Worm (Caenorhabditis elegans) whole organism, young adult: ENCODE data around the gene ttr-31.

Source experiments
- B0261.1 ChIP-seq: sonication (generic microtip); optimal IDR thresholded peaks from 2 replicates; lab custom pipeline; 2016; ENCODE audit warnings: mild to moderate bottlenecking, missing genetic modification characterization, moderate library complexity, missing compliant biosample characterization
- D2030.7 ChIP-seq: fragments of 200-800 bp; sonication (Bioruptor generic); IDR thresholded peaks from 2 replicates; pipeline ENCODE4 v1.3.6; 2022; ENCODE audit warnings: missing genetic modification reagents, missing genetic modification characterization, missing compliant biosample characterization
- F10E7.11 ChIP-seq: sonication (generic microtip); optimal IDR thresholded peaks from 2 replicates; lab custom pipeline; 2017; ENCODE audit warnings: mild to moderate bottlenecking, missing genetic modification characterization, moderate library complexity, missing compliant biosample characterization
- F23B12.7 ChIP-seq: sonication (generic microtip); optimal IDR thresholded peaks from 2 replicates; lab custom pipeline; 2017; ENCODE audit warnings: missing genetic modification characterization, mild to moderate bottlenecking, missing compliant biosample characterization, antibody characterized with exemption, moderate library complexity; ENCODE audit not compliant: insufficient read depth
- F37B4.10 ChIP-seq: fragments of 200-800 bp; sonication (Bioruptor generic); IDR thresholded peaks from 2 replicates; pipeline ENCODE4 v1.3.6; 2022; ENCODE audit warnings: missing genetic modification characterization, missing compliant biosample characterization
- F55B11.4 ChIP-seq: sonication (generic microtip); optimal IDR thresholded peaks from 2 replicates; lab custom pipeline; 2016; ENCODE audit warnings: missing compliant biosample characterization, missing genetic modification characterization, borderline replicate concordance; ENCODE audit not compliant: insufficient read depth
- F57A8.1 ChIP-seq: fragments of 200-800 bp; sonication (Bioruptor generic); optimal IDR thresholded peaks from 2 replicates; lab custom pipeline; 2018; ENCODE audit warnings: mild to moderate bottlenecking, missing genetic modification characterization, moderate library complexity, missing compliant biosample characterization
- K12H6.12 ChIP-seq: fragments of 200-800 bp; sonication (Bioruptor generic); optimal IDR thresholded peaks from 2 replicates; lab custom pipeline; 2018; ENCODE audit warnings: mild to moderate bottlenecking, missing genetic modification characterization, missing compliant biosample characterization
- Y53G8AR.9 ChIP-seq: fragments of 200-800 bp; sonication (Bioruptor generic); conservative IDR thresholded peaks from 2 replicates; pipeline ENCODE4 v1.3.6; 2022; ENCODE audit warnings: missing genetic modification reagents, missing genetic modification characterization, missing compliant biosample characterization
- Y95B8A.8 ChIP-seq: fragments of 200-800 bp; sonication (Bioruptor generic); IDR thresholded peaks from 2 replicates; pipeline ENCODE4 v1.3.6; 2022; ENCODE audit warnings: missing genetic modification reagents, missing genetic modification characterization, missing compliant biosample characterization
- ama-1 ChIP-seq, 3 experiments: fragments of 150-350 bp in 1 of 3; sonication (generic microtip) in 2 of 3; optimal IDR thresholded peaks; 2 replicates each; lab custom pipeline; 2014 to 2018; ENCODE audit warnings: missing biosample characterization in 2 of 3, missing genetic modification characterization in 2 of 3, missing genetic modification reagents in 2 of 3
- atf-7 ChIP-seq: sonication (generic microtip); optimal IDR thresholded peaks from 2 replicates; lab custom pipeline; 2017; ENCODE audit warnings: mild to moderate bottlenecking, missing genetic modification characterization, missing compliant biosample characterization
- cebp-1 ChIP-seq, 2 experiments: fragments of 200-800 bp in 1 of 2; sonication (Bioruptor generic) in 1 of 2; sonication (generic microtip) in 1 of 2; IDR thresholded peaks in 1 of 2; optimal IDR thresholded peaks in 1 of 2; 2 replicates each; pipeline versions ENCODE4 v1.3.6 to Lab custom; 2017 to 2022; ENCODE audit warnings: missing compliant biosample characterization in 2 of 2, missing genetic modification characterization in 2 of 2, mild to moderate bottlenecking in 1 of 2, missing genetic modification reagents in 1 of 2, moderate library complexity in 1 of 2
- ceh-91 ChIP-seq: fragments of 200-800 bp; sonication (Bioruptor generic); IDR thresholded peaks from 2 replicates; pipeline ENCODE4 v1.3.6; 2022; ENCODE audit warnings: missing genetic modification reagents, missing genetic modification characterization, missing compliant biosample characterization
- chd-7 ChIP-seq: sonication (generic microtip); optimal IDR thresholded peaks from 2 replicates; lab custom pipeline; 2016; ENCODE audit warnings: mild to moderate bottlenecking, missing genetic modification characterization, moderate library complexity, missing compliant biosample characterization
- dox-1 ChIP-seq: fragments of 200-800 bp; sonication (Bioruptor generic); IDR thresholded peaks from 2 replicates; pipeline ENCODE4 v1.3.6; 2022; ENCODE audit warnings: missing genetic modification reagents, missing genetic modification characterization, missing compliant biosample characterization
- dpl-1 ChIP-seq: fragments of 150-350 bp; optimal IDR thresholded peaks from 2 replicates; lab custom pipeline; 2014; ENCODE audit warnings: missing biosample characterization, missing genetic modification reagents, missing genetic modification characterization
- egrh-3 ChIP-seq: fragments of 200-800 bp; sonication (Bioruptor generic); IDR thresholded peaks from 2 replicates; pipeline ENCODE4 v1.3.6; 2022; ENCODE audit warnings: missing genetic modification reagents, missing genetic modification characterization, missing compliant biosample characterization
- ets-4 ChIP-seq: fragments of 200-800 bp; sonication (Bioruptor generic); optimal IDR thresholded peaks from 2 replicates; lab custom pipeline; 2018; ENCODE audit warnings: mild to moderate bottlenecking, missing genetic modification characterization, missing compliant biosample characterization
- hlh-12 ChIP-seq: sonication (generic microtip); optimal IDR thresholded peaks from 2 replicates; lab custom pipeline; 2016; ENCODE audit warnings: missing genetic modification characterization, missing compliant biosample characterization
- hmg-1.2 ChIP-seq: fragments of 200-800 bp; sonication (Bioruptor generic); IDR thresholded peaks from 2 replicates; pipeline ENCODE4 v1.3.6; 2022; ENCODE audit warnings: missing genetic modification reagents, missing genetic modification characterization, missing compliant biosample characterization
- hrde-1 ChIP-seq: sonication (generic microtip); optimal IDR thresholded peaks from 2 replicates; lab custom pipeline; 2016; ENCODE audit warnings: missing genetic modification characterization, mild to moderate bottlenecking, missing compliant biosample characterization, moderate library complexity, missing genotype, missing genetic modification reagents, borderline replicate concordance
- lag-1 ChIP-seq: fragments of 200-800 bp; sonication (Bioruptor generic); IDR thresholded peaks from 2 replicates; pipeline ENCODE4 v1.3.6; 2022; ENCODE audit warnings: missing genetic modification reagents, missing genetic modification characterization, missing compliant biosample characterization
- lsl-1 ChIP-seq: fragments of 200-800 bp; sonication (Bioruptor generic); optimal IDR thresholded peaks from 2 replicates; lab custom pipeline; 2018; ENCODE audit warnings: mild to moderate bottlenecking, missing genetic modification characterization, moderate library complexity, missing compliant biosample characterization
- nhr-80 ChIP-seq: sonication (generic microtip); optimal IDR thresholded peaks from 2 replicates; lab custom pipeline; 2016; ENCODE audit warnings: missing genetic modification characterization, missing compliant biosample characterization
- nhr-90 ChIP-seq: sonication (generic microtip); optimal IDR thresholded peaks from 2 replicates; lab custom pipeline; 2016; ENCODE audit warnings: missing genotype, mild to moderate bottlenecking, missing genetic modification characterization, missing compliant biosample characterization
- rec-8 ChIP-seq, 2 experiments: sonication (generic microtip); optimal IDR thresholded peaks; 2 replicates each; lab custom pipeline; 2016; ENCODE audit warnings: mild to moderate bottlenecking in 2 of 2, missing genetic modification characterization in 2 of 2, missing genetic modification reagents in 2 of 2, missing genotype in 2 of 2, missing biosample characterization in 1 of 2, missing compliant biosample characterization in 1 of 2, moderate library complexity in 1 of 2
- xnd-1 ChIP-seq: sonication (generic microtip); optimal IDR thresholded peaks from 2 replicates; lab custom pipeline; 2016; ENCODE audit warnings: missing genotype, missing genetic modification reagents, missing genetic modification characterization, missing compliant biosample characterization
- zfh-2 ChIP-seq: fragments of 200-800 bp; sonication (Bioruptor generic); conservative IDR thresholded peaks from 2 replicates; pipeline ENCODE4 v1.3.6; 2022; ENCODE audit warnings: missing genetic modification reagents, missing genetic modification characterization, missing compliant biosample characterization
- ztf-25 ChIP-seq: fragments of 200-800 bp; sonication (Bioruptor generic); IDR thresholded peaks from 2 replicates; pipeline ENCODE4 v1.3.6; 2022; ENCODE audit warnings: missing genetic modification reagents, missing genetic modification characterization, missing compliant biosample characterization
- ztf-26 ChIP-seq: sonication (generic microtip); optimal IDR thresholded peaks from 2 replicates; lab custom pipeline; 2017; ENCODE audit warnings: missing genetic modification characterization, missing compliant biosample characterization
- ztf-3 ChIP-seq: fragments of 200-800 bp; sonication (Bioruptor generic); optimal IDR thresholded peaks from 2 replicates; lab custom pipeline; 2018; ENCODE audit warnings: mild to moderate bottlenecking, missing genetic modification characterization, missing compliant biosample characterization

ttr-31 gene

DNA sequence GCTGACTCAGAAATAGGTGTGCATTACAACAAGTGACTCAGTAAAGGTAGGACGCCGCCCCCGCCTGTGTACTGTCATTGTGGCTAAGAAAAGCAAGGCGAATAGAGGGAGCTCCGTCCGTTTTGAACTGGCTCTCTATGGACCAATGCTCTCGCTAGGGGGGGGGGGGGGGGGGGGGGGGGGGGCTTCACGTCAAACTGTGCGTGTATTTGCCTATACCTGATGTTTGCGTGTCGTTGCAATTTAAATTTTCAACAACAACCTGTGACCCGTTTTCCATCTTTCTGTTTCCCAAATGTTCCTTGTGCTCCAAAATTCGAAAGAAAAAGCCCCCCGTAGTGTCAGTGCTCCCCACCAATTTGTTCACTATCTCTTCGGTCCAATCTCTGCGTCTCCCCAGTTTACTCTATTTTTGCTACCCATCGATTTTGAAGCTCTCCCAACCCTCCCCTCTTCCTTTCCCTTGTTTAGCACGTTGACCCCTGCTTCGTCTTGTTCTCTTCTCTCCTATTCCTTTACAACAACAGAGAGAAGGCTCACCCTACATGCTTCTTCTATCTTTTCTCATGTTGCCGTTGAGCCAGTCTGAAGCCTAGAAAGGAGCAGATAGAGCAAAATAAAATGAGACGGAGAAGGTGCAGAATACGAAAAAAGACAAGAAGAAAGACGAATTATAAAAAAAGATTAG is 25.7 kb upstream of the ttr-31 start (continued):
- TF ChIP-seq ceh-91 (GFP tag; lab: Robert Waterston, UW) (no peak), lag-1 (GFP tag; lab: Robert Waterston, UW) (no peak), dox-1 (GFP tag; lab: Robert Waterston, UW) (0 out of 2 replicates have a peak, but pooled peaks have one; percentile 28), ztf-3 (GFP tag; lab: Kevin White, UChicago) (no peak), egrh-3 (GFP tag; lab: Robert Waterston, UW) (peak; percentile 27; the same call in 1 of the 2 replicates), ama-1 (optimal IDR thresholded peaks at IDR 0.05; lab: Kevin White, UChicago) (no peak), ama-1 (GFP tag; optimal IDR thresholded peaks at IDR 0.05; lab: Kevin White, UChicago) (no peak), K12H6.12 (tag; lab: Kevin White, UChicago) (peak; percentile 7), dpl-1 (GFP tag; lab: Kevin White, UChicago) (no peak), D2030.7 (GFP tag; lab: Robert Waterston, UW) (no peak), Y95B8A.8 (no peak), rec-8 (tag; optimal IDR thresholded peaks at IDR 0.05; lab: Kevin White, UChicago) (no peak), xnd-1 (tag; lab: Kevin White, UChicago) (no peak), F23B12.7 (tag; lab: Kevin White, UChicago) (no peak), hmg-1.2 (no peak), F55B11.4 (tag; lab: Kevin White, UChicago) (no peak), Y53G8AR.9 (no peak), nhr-80 (tag; lab: Kevin White, UChicago) (peak; percentile 23), F57A8.1 (GFP tag; lab: Kevin White, UChicago) (no peak)

DNA sequence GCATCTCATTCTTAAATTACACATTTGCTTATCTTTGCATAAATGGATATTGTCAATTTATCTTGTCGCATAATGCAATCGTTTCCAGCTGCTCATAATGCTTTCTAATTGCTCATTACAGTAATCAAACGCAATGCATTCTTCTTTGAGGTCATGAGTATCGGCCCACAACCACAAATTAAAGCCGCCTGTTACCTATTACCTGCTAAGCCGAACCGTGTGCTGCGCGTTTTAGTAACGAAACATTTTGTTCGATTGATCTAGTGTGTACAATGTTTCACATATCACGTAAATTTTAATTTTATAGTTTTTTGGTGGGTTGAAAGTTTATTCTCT is 25.1 kb upstream of the ttr-31 start:
- TF ChIP-seq cebp-1 (GFP tag; IDR thresholded peaks at IDR 0.05; lab: Robert Waterston, UW) (no peak), cebp-1 (tag; optimal IDR thresholded peaks at IDR 0.05; lab: Kevin White, UChicago) (no peak), lsl-1 (GFP tag; lab: Kevin White, UChicago) (no peak), F10E7.11 (tag; lab: Kevin White, UChicago) (no peak), lag-1 (GFP tag; lab: Robert Waterston, UW) (no peak), atf-7 (tag; lab: Kevin White, UChicago) (no peak), B0261.1 (tag; lab: Kevin White, UChicago) (no peak), ets-4 (GFP tag; lab: Kevin White, UChicago) (no peak), ztf-26 (no peak), hlh-12 (tag; lab: Kevin White, UChicago) (no peak), ztf-25 (no peak), nhr-90 (no peak), hrde-1 (tag; lab: Kevin White, UChicago) (no peak)

DNA sequence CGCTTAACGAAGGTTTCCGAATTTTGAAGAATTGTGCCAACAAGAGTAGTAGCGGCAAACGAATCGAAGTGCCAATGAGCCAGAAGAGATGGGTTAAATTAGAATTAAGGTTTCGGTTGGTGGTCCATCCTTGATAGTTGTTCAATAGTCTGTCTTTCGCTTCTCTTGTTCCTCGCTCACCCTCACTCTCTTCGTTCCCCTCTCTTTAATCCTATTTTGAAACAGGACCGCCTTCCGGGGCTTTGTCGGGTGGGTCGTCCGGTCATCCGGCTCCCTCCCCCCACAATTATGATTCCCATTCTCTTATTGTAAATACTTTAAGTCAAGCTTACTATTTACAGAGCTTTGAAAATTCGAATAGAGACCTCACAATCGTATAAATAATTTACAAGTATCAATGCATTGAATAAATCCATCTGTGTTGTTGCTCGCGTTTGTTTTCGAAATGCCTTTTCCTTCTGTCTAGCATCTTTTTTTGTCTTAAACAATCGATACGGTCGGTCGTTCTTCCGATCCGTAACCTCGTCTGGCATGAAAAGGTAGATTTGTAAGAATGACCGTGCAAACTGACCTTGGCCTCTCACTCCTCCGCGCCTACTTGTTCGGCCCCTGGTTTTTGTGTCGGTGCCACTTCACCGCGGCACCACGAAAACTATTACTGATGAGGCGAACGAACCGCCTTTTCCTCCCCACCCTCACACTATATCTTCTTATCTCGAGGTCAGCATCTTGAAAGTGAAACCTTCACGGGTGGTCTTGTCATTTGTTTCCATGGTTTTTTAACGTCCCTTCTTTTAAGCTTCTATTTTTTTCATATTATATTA is 24.5 kb upstream of the ttr-31 start:
- TF ChIP-seq F37B4.10 = 0 out of 2 replicates have a peak, but pooled peaks have one; percentile 47
- 0 out of 2 replicates have a peak, but pooled peaks have one; percentile 18 for TF ChIP-seq zfh-2 (GFP tag; lab: Robert Waterston, UW)
- TF ChIP-seq chd-7 (tag; lab: Kevin White, UChicago) = no peak
